Fruit fly (Drosophila melanogaster) whole organism, prepupa: ENCODE measurements around the gene CG5984.

Experiments
- CG1621 ChIP-seq: fragments of 200-800 bp; sonication (Bioruptor generic); optimal IDR thresholded peaks from 3 replicates; lab custom pipeline; 2018; ENCODE audit warnings: missing biosample characterization, mild to moderate bottlenecking, missing genetic modification characterization
- Hr39 ChIP-seq: fragments of 200-800 bp; sonication (Bioruptor generic); optimal IDR thresholded peaks from 2 replicates; lab custom pipeline; 2016; ENCODE audit warnings: missing biosample characterization, missing genetic modification characterization
- eg ChIP-seq: fragments of 200-800 bp; sonication (Bioruptor generic); IDR thresholded peaks from 3 replicates; pipeline ENCODE4 v1.3.6; 2022; ENCODE audit warnings: missing biosample characterization, missing genetic modification characterization
- spab ChIP-seq: fragments of 200-800 bp; sonication (Bioruptor generic); optimal IDR thresholded peaks from 2 replicates; lab custom pipeline; 2017; ENCODE audit warnings: missing biosample characterization, mild to moderate bottlenecking, missing genetic modification characterization, missing genetic modification reagents

- TF ChIP-seq spab (GFP tag; lab: Kevin White, UChicago) (peak; percentile 56), CG1621 (tag; lab: Kevin White, UChicago) (no peak), eg (GFP tag; lab: Robert Waterston, UW) (peak; percentile 73), Hr39 (GFP tag; lab: Kevin White, UChicago) (no peak)
Observed at dm6 chr3R:27246264-27246663, 1.5 kb downstream of the CG5984 start.
